Fruit fly (Drosophila melanogaster) whole organism, embryonic: ENCODE results near the gene Coq2.
A peak's percentile ranks its signal among the peaks of the same experiment; 100 is the strongest.

ENCODE experiments used
- Abd-B ChIP-seq: fragments of 200-800 bp; sonication (Bioruptor generic); optimal IDR thresholded peaks from 2 replicates; lab custom pipeline; 2018; ENCODE audit warnings: missing biosample characterization, mild to moderate bottlenecking, missing genetic modification characterization, moderate library complexity
- Atf6 ChIP-seq: fragments of 200-800 bp; sonication (Bioruptor generic); IDR thresholded peaks from 2 replicates; pipeline ENCODE4 v1.3.6; 2022; ENCODE audit warnings: missing biosample characterization, missing genetic modification characterization
- Bgb ChIP-seq: fragments of 200-800 bp; sonication (Bioruptor generic); IDR thresholded peaks from 2 replicates; pipeline ENCODE4 v1.3.6; 2022; ENCODE audit warnings: missing biosample characterization, missing genetic modification characterization; ENCODE audit not compliant: partially characterized antibody
- CG10147 ChIP-seq: fragments of 200-800 bp; sonication (Bioruptor generic); optimal IDR thresholded peaks from 2 replicates; lab custom pipeline; 2019; ENCODE audit warnings: missing biosample characterization, mild to moderate bottlenecking, missing genetic modification characterization, moderate library complexity
- CG1233 ChIP-seq: fragments of 200-800 bp; sonication (Bioruptor generic); optimal IDR thresholded peaks from 4 replicates; lab custom pipeline; 2018; ENCODE audit warnings: missing biosample characterization, mild to moderate bottlenecking, missing genetic modification characterization
- CG13624 ChIP-seq: fragments of 200-800 bp; sonication (Bioruptor generic); optimal IDR thresholded peaks from 2 replicates; lab custom pipeline; 2016; ENCODE audit warnings: missing biosample characterization, missing genetic modification characterization
- CG13775 ChIP-seq: fragments of 200-800 bp; sonication (Bioruptor generic); optimal IDR thresholded peaks from 3 replicates; lab custom pipeline; 2017; ENCODE audit warnings: missing biosample characterization, mild to moderate bottlenecking, missing genetic modification characterization
- CG14710 ChIP-seq: fragments of 200-800 bp; sonication (Bioruptor generic); optimal IDR thresholded peaks from 3 replicates; lab custom pipeline; 2019; ENCODE audit warnings: missing biosample characterization, mild to moderate bottlenecking, missing genetic modification characterization, moderate library complexity
- CG14860 ChIP-seq: fragments of 200-800 bp; sonication (Bioruptor generic); IDR thresholded peaks from 3 replicates; pipeline ENCODE4 v1.3.6; 2022; ENCODE audit warnings: missing biosample characterization, missing genetic modification characterization; ENCODE audit not compliant: partially characterized antibody
- CG15269 ChIP-seq: fragments of 200-800 bp; sonication (Bioruptor generic); optimal IDR thresholded peaks from 2 replicates; lab custom pipeline; 2018; ENCODE audit warnings: missing biosample characterization, mild to moderate bottlenecking, missing genetic modification characterization, moderate library complexity
- CG15514 ChIP-seq: fragments of 200-800 bp; sonication (Bioruptor generic); optimal IDR thresholded peaks from 3 replicates; lab custom pipeline; 2017; ENCODE audit warnings: missing biosample characterization, missing genetic modification characterization, mild to moderate bottlenecking, moderate library complexity, missing genetic modification reagents
- CG16813 ChIP-seq: fragments of 200-800 bp; sonication (Bioruptor generic); IDR thresholded peaks from 3 replicates; pipeline ENCODE4 v1.3.6; 2022; ENCODE audit warnings: missing biosample characterization, missing genetic modification characterization; ENCODE audit not compliant: partially characterized antibody
- CG16815 ChIP-seq: fragments of 200-800 bp; sonication (Bioruptor generic); optimal IDR thresholded peaks from 3 replicates; lab custom pipeline; 2017; ENCODE audit warnings: missing biosample characterization, mild to moderate bottlenecking, missing genetic modification characterization
- CG17361 ChIP-seq: fragments of 200-800 bp; sonication (Bioruptor generic); IDR thresholded peaks from 3 replicates; pipeline ENCODE4 v1.3.6; 2022; ENCODE audit warnings: missing biosample characterization, missing genetic modification characterization
- CG18262 ChIP-seq: fragments of 200-800 bp; optimal IDR thresholded peaks from 3 replicates; lab custom pipeline; 2019; ENCODE audit warnings: missing biosample characterization, mild to moderate bottlenecking, missing genetic modification characterization, moderate library complexity
- CG3163 ChIP-seq: fragments of 200-800 bp; sonication (Bioruptor generic); optimal IDR thresholded peaks from 3 replicates; lab custom pipeline; 2016; ENCODE audit warnings: missing biosample characterization, missing genetic modification characterization
- CG3281 ChIP-seq: fragments of 200-800 bp; sonication (Bioruptor generic); optimal IDR thresholded peaks from 3 replicates; lab custom pipeline; 2017; ENCODE audit warnings: missing biosample characterization, mild to moderate bottlenecking, missing genetic modification characterization
- CG33557 ChIP-seq: fragments of 200-800 bp; sonication (Bioruptor generic); optimal IDR thresholded peaks from 2 replicates; lab custom pipeline; 2019; ENCODE audit warnings: missing biosample characterization, mild to moderate bottlenecking, missing genetic modification characterization, moderate library complexity
- CG42726 ChIP-seq: fragments of 200-800 bp; sonication (Bioruptor generic); IDR thresholded peaks from 2 replicates; pipeline ENCODE4 v1.3.6; 2022; ENCODE audit warnings: missing biosample characterization, missing genetic modification characterization; ENCODE audit not compliant: partially characterized antibody
- CG6654 ChIP-seq: fragments of 200-800 bp; sonication (Bioruptor generic); optimal IDR thresholded peaks from 2 replicates; lab custom pipeline; 2017; ENCODE audit warnings: missing biosample characterization, mild to moderate bottlenecking, missing genetic modification characterization
- CG7357 ChIP-seq: fragments of 200-800 bp; sonication (Bioruptor generic); IDR thresholded peaks from 3 replicates; pipeline ENCODE4 v1.3.6; 2022; ENCODE audit warnings: missing biosample characterization, missing genetic modification characterization
- CG9437 ChIP-seq: fragments of 200-800 bp; sonication (Bioruptor generic); optimal IDR thresholded peaks from 2 replicates; lab custom pipeline; 2018; ENCODE audit warnings: missing biosample characterization, mild to moderate bottlenecking, missing genetic modification characterization
- Dbx ChIP-seq: fragments of 200-800 bp; sonication (Bioruptor generic); IDR thresholded peaks from 3 replicates; pipeline ENCODE4 v1.3.6; 2022; ENCODE audit warnings: missing biosample characterization, missing genetic modification characterization
- Dfd ChIP-seq, 2 experiments: fragments of >200 bp; optimal IDR thresholded peaks; 2 replicates each; lab custom pipeline; 2017; ENCODE audit warnings: missing biosample characterization in 2 of 2, missing genetic modification characterization in 2 of 2
- Dip2 ChIP-seq: fragments of 200-800 bp; sonication (Bioruptor generic); IDR thresholded peaks from 2 replicates; pipeline ENCODE4 v1.3.6; 2022; ENCODE audit warnings: missing biosample characterization, missing genetic modification characterization
- Dref ChIP-seq: fragments of 200-800 bp; sonication (Bioruptor generic); IDR thresholded peaks from 2 replicates; pipeline ENCODE4 v1.3.6; 2022; ENCODE audit warnings: missing biosample characterization, missing genetic modification characterization
- Ets65A ChIP-seq: fragments of 200-800 bp; sonication (Bioruptor generic); peaks from one replicate; lab custom pipeline; 2016; ENCODE audit warnings: missing biosample characterization, missing genetic modification characterization
- Gsc ChIP-seq: fragments of 200-800 bp; sonication (Bioruptor generic); IDR thresholded peaks from 2 replicates; pipeline ENCODE4 v1.3.6; 2022; ENCODE audit warnings: missing biosample characterization, missing genetic modification characterization
- Hr39 ChIP-seq: fragments of >200 bp; optimal IDR thresholded peaks from 2 replicates; lab custom pipeline; 2017
- Lhr ChIP-seq: fragments of 200-800 bp; sonication (Bioruptor generic); optimal IDR thresholded peaks from 3 replicates; lab custom pipeline; 2017; ENCODE audit warnings: mild to moderate bottlenecking, missing biosample characterization, missing genetic modification reagents, missing genetic modification characterization
- Meics ChIP-seq: fragments of 200-800 bp; sonication (Bioruptor generic); optimal IDR thresholded peaks from 2 replicates; lab custom pipeline; 2017; ENCODE audit warnings: missing biosample characterization, mild to moderate bottlenecking, missing genetic modification characterization
- Nf-YB ChIP-seq: fragments of 200-800 bp; sonication (Bioruptor generic); optimal IDR thresholded peaks from 3 replicates; lab custom pipeline; 2019; ENCODE audit warnings: missing biosample characterization, mild to moderate bottlenecking, missing genetic modification characterization, moderate library complexity
- Nf-YC ChIP-seq: fragments of 200-800 bp; optimal IDR thresholded peaks from 3 replicates; lab custom pipeline; 2019; ENCODE audit warnings: missing biosample characterization, mild to moderate bottlenecking, missing genetic modification characterization, moderate library complexity
- Rfx ChIP-seq: fragments of 200-800 bp; sonication (Bioruptor generic); IDR thresholded peaks from 2 replicates; pipeline ENCODE4 v1.3.6; 2022; ENCODE audit warnings: missing biosample characterization, missing genetic modification characterization
- Sin3A ChIP-seq: fragments of >200 bp; optimal IDR thresholded peaks from 2 replicates; lab custom pipeline; 2018
- Taf1 ChIP-seq: fragments of 200-800 bp; sonication (Bioruptor generic); IDR thresholded peaks from 2 replicates; pipeline ENCODE4 v1.3.6; 2022; ENCODE audit warnings: missing biosample characterization, missing genetic modification characterization
- ems ChIP-seq: fragments of 200-800 bp; sonication (Bioruptor generic); optimal IDR thresholded peaks from 3 replicates; lab custom pipeline; 2016; ENCODE audit warnings: missing biosample characterization, missing genetic modification characterization
- fru ChIP-seq: fragments of >200 bp; optimal IDR thresholded peaks from 2 replicates; lab custom pipeline; 2017
- grau ChIP-seq: fragments of 200-800 bp; optimal IDR thresholded peaks from 3 replicates; lab custom pipeline; 2019; ENCODE audit warnings: missing biosample characterization, mild to moderate bottlenecking, missing genetic modification characterization, moderate library complexity
- hbn ChIP-seq: fragments of 200-800 bp; sonication (Bioruptor generic); IDR thresholded peaks from 2 replicates; pipeline ENCODE4 v1.3.6; 2022; ENCODE audit warnings: missing biosample characterization, missing genetic modification characterization; ENCODE audit not compliant: partially characterized antibody
- hkb ChIP-seq, 2 experiments: fragments of 200-800 bp in 1 of 2; fragments of >200 bp in 1 of 2; sonication (Bioruptor generic) in 1 of 2; IDR thresholded peaks in 1 of 2; optimal IDR thresholded peaks in 1 of 2; 2 replicates each; pipeline versions ENCODE4 v1.3.6 to Lab custom; 2017 to 2022; ENCODE audit warnings: missing biosample characterization in 1 of 2, missing genetic modification characterization in 1 of 2
- jing ChIP-seq: fragments of 200-800 bp; sonication (Bioruptor generic); optimal IDR thresholded peaks from 2 replicates; lab custom pipeline; 2018; ENCODE audit warnings: missing biosample characterization, mild to moderate bottlenecking, missing genetic modification characterization
- prd ChIP-seq, 3 experiments: fragments of >200 bp in 2 of 3; fragments of 200-800 bp in 1 of 3; sonication (Bioruptor generic) in 1 of 3; optimal IDR thresholded peaks in 2 of 3; IDR thresholded peaks in 1 of 3; 2 replicates in 2 of 3; 3 replicates in 1 of 3; pipeline versions ENCODE4 v1.3.6 to Lab custom; 2017 to 2022; ENCODE audit warnings: missing biosample characterization in 1 of 3, missing genetic modification characterization in 1 of 3
- pros ChIP-seq: fragments of 200-800 bp; sonication (Bioruptor generic); optimal IDR thresholded peaks from 3 replicates; lab custom pipeline; 2019; ENCODE audit warnings: missing biosample characterization, mild to moderate bottlenecking, missing genetic modification characterization, moderate library complexity
- pzg ChIP-seq: fragments of 200-800 bp; sonication (Bioruptor generic); optimal IDR thresholded peaks from 3 replicates; lab custom pipeline; 2018; ENCODE audit warnings: missing biosample characterization, mild to moderate bottlenecking, missing genetic modification characterization, moderate library complexity
- sens ChIP-seq: fragments of 200-800 bp; sonication (Bioruptor generic); peaks from one replicate; lab custom pipeline; 2016; ENCODE audit warnings: missing biosample characterization, missing genetic modification characterization
- trem ChIP-seq: fragments of 200-800 bp; optimal IDR thresholded peaks from 3 replicates; lab custom pipeline; 2019; ENCODE audit warnings: missing biosample characterization, mild to moderate bottlenecking, missing genetic modification characterization, moderate library complexity
- tup ChIP-seq: fragments of 200-800 bp; sonication (Bioruptor generic); optimal IDR thresholded peaks from 2 replicates; lab custom pipeline; 2016; ENCODE audit warnings: missing biosample characterization, mild to moderate bottlenecking, missing genetic modification characterization, moderate library complexity
- vnd ChIP-seq: fragments of 200-800 bp; sonication (Bioruptor generic); IDR thresholded peaks from 3 replicates; pipeline ENCODE4 v1.3.6; 2022; ENCODE audit warnings: missing biosample characterization, missing genetic modification characterization; ENCODE audit not compliant: partially characterized antibody

Gene Coq2

DNA sequence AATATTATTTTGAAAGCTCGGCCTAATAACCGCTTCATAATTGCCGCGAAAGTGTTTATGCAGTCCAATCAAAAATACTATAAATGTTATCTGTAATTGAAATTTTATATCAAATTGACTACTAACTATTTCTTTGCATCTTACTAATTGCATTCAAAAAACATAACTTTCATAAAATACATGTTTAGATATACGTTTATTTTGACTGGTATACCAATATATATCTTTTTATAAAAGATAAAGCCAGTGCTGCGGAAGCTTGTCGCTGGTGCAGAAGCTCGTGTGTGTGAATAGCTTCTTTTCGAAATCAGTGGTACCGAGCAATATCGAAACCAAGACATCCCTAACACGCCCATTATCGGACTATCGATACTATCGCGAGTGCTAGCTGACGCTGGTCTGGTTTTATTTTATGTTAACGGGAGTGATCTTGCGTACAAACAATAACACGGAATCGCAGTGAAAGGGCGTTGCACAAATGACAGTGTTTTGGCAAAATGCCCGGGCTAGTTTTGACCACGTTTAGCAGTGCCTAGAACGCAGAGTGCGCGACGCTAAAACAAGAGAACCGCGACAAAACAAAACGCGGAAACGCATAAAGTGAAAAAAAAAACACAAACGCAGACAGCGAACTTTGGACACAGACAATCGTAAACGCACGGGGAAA lies 33.2 kb upstream of the Coq2 start, which contains the start of gene Atg13 (continued):
- TF ChIP-seq CG6654 (GFP tag; lab: Kevin White, UChicago) (no peak), CG3281 (no peak), ems (GFP tag; lab: Kevin White, UChicago) (no peak), pros (GFP tag; lab: Kevin White, UChicago) (no peak), CG16813 (GFP tag; lab: Robert Waterston, UW) (peak; percentile 83), CG15514 (GFP tag; lab: Kevin White, UChicago) (peak; percentile 44), Gsc (GFP tag; lab: Robert Waterston, UW) (no peak), Dref (GFP tag; lab: Robert Waterston, UW) (peak; percentile 89), Lhr (GFP tag; lab: Kevin White, UChicago) (peak; percentile 5), Hr39 (no peak), pzg (GFP tag; lab: Kevin White, UChicago) (peak; percentile 46), CG9437 (GFP tag; lab: Kevin White, UChicago) (peak; percentile 96), Meics (GFP tag; lab: Kevin White, UChicago) (no peak), Bgb (GFP tag; lab: Robert Waterston, UW) (peak; percentile 81), Atf6 (GFP tag; lab: Robert Waterston, UW) (no peak), CG1233 (peak; percentile 10), prd (optimal IDR thresholded peaks at IDR 0.05; lab: Kevin White, UChicago) (no peak), prd (GFP tag; IDR thresholded peaks at IDR 0.05; lab: Robert Waterston, UW) (peak; percentile 45; the same call in 2 of the 3 replicates), trem (peak; percentile 9), Dip2 (GFP tag; lab: Robert Waterston, UW) (no peak), CG14860 (GFP tag; lab: Robert Waterston, UW) (peak; percentile 68), CG42726 (peak; percentile 82), CG7357 (GFP tag; lab: Robert Waterston, UW) (peak; percentile 93), hkb (optimal IDR thresholded peaks at IDR 0.05; lab: Kevin White, UChicago) (peak; percentile 62), hkb (GFP tag; IDR thresholded peaks at IDR 0.05; lab: Robert Waterston, UW) (0 out of 2 replicates have a peak, but pooled peaks have one; percentile 11), grau (tag; lab: Kevin White, UChicago) (peak; percentile 46), Ets65A (GFP tag; lab: Kevin White, UChicago) (peak; percentile 84), CG15269 (tag; lab: Kevin White, UChicago) (no peak), CG3163 (GFP tag; lab: Kevin White, UChicago) (no peak), CG10147 (GFP tag; lab: Kevin White, UChicago) (peak; percentile 3), CG16815 (GFP tag; lab: Kevin White, UChicago) (peak; percentile 32), Dbx (no peak), CG17361 (GFP tag; lab: Robert Waterston, UW) (peak; percentile 79), Sin3A (lab: Kevin White, UChicago) (peak; percentile 92), CG18262 (tag; lab: Kevin White, UChicago) (peak; percentile 30), fru (no peak), Taf1 (no peak), Abd-B (peak; percentile 54), Dfd (GFP tag; optimal IDR thresholded peaks at IDR 0.05; lab: Kevin White, UChicago) (peak in 1 of 2 experiments; percentile 51), vnd (GFP tag; lab: Robert Waterston, UW) (peak; percentile 77), hbn (peak; percentile 43; the same call in 1 of the 2 replicates), Nf-YC (tag; lab: Kevin White, UChicago) (peak; percentile 62), Nf-YB (no peak), Rfx (GFP tag; lab: Robert Waterston, UW) (peak; percentile 37), jing (no peak), CG33557 (GFP tag; lab: Kevin White, UChicago) (no peak), CG13775 (GFP tag; lab: Kevin White, UChicago) (peak; percentile 50), sens (GFP tag; lab: Kevin White, UChicago) (peak; percentile 61), CG14710 (tag; lab: Kevin White, UChicago) (peak; percentile 81), CG13624 (no peak), tup (GFP tag; lab: Kevin White, UChicago) (no peak)
